Fruit fly (Drosophila melanogaster) whole organism, embryonic: ENCODE results near the gene CG5882.
A peak's percentile ranks its signal among the peaks of the same experiment; 100 is the strongest.

Source experiments
- Aef1 ChIP-seq: fragments of 200-800 bp; sonication (Bioruptor generic); IDR thresholded peaks from 3 replicates; pipeline ENCODE4 v1.3.6; 2022; ENCODE audit warnings: missing biosample characterization, missing genetic modification characterization
- CG11456 ChIP-seq: fragments of 200-800 bp; sonication (Bioruptor generic); IDR thresholded peaks from 3 replicates; pipeline ENCODE4 v1.3.6; 2022; ENCODE audit warnings: missing biosample characterization, missing genetic modification characterization
- CG12219 ChIP-seq: fragments of 200-800 bp; sonication (Bioruptor generic); optimal IDR thresholded peaks from 3 replicates; lab custom pipeline; 2018; ENCODE audit warnings: missing biosample characterization, mild to moderate bottlenecking, missing genetic modification characterization
- CG15011 ChIP-seq: fragments of 200-800 bp; sonication (Bioruptor generic); optimal IDR thresholded peaks from 3 replicates; lab custom pipeline; 2018; ENCODE audit warnings: missing biosample characterization, mild to moderate bottlenecking, missing genetic modification characterization
- CG15269 ChIP-seq: fragments of 200-800 bp; sonication (Bioruptor generic); optimal IDR thresholded peaks from 2 replicates; lab custom pipeline; 2018; ENCODE audit warnings: missing biosample characterization, mild to moderate bottlenecking, missing genetic modification characterization, moderate library complexity
- CG16815 ChIP-seq: fragments of 200-800 bp; sonication (Bioruptor generic); optimal IDR thresholded peaks from 3 replicates; lab custom pipeline; 2017; ENCODE audit warnings: missing biosample characterization, mild to moderate bottlenecking, missing genetic modification characterization
- CG17361 ChIP-seq: fragments of 200-800 bp; sonication (Bioruptor generic); IDR thresholded peaks from 3 replicates; pipeline ENCODE4 v1.3.6; 2022; ENCODE audit warnings: missing biosample characterization, missing genetic modification characterization
- CG17912 ChIP-seq: fragments of 200-800 bp; sonication (Bioruptor generic); optimal IDR thresholded peaks from 2 replicates; lab custom pipeline; 2018; ENCODE audit warnings: missing biosample characterization, mild to moderate bottlenecking, missing genetic modification characterization
- CG1792 ChIP-seq: fragments of 200-800 bp; sonication (Bioruptor generic); optimal IDR thresholded peaks from 2 replicates; lab custom pipeline; 2016; ENCODE audit warnings: missing biosample characterization, missing genetic modification characterization
- CG18011 ChIP-seq: fragments of 200-800 bp; sonication (Bioruptor generic); optimal IDR thresholded peaks from 2 replicates; lab custom pipeline; 2017; ENCODE audit warnings: missing biosample characterization, missing genetic modification characterization, mild to moderate bottlenecking, moderate library complexity, missing genotype
- CG2712 ChIP-seq: fragments of 200-800 bp; optimal IDR thresholded peaks from 3 replicates; lab custom pipeline; 2019; ENCODE audit warnings: missing biosample characterization, mild to moderate bottlenecking, missing genetic modification characterization, moderate library complexity
- CG2875 ChIP-seq: fragments of 200-800 bp; sonication (Bioruptor generic); optimal IDR thresholded peaks from 2 replicates; lab custom pipeline; 2017; ENCODE audit warnings: missing biosample characterization, mild to moderate bottlenecking, missing genetic modification characterization, missing genetic modification reagents
- CG33213 ChIP-seq: fragments of 200-800 bp; sonication (Bioruptor generic); optimal IDR thresholded peaks from 3 replicates; lab custom pipeline; 2016; ENCODE audit warnings: missing biosample characterization, missing genetic modification characterization
- CG6175 ChIP-seq: fragments of 200-800 bp; sonication (Bioruptor generic); IDR thresholded peaks from 3 replicates; pipeline ENCODE4 v1.3.6; 2022; ENCODE audit warnings: missing biosample characterization, missing genetic modification characterization
- CG6272 ChIP-seq: fragments of 200-800 bp; sonication (Bioruptor generic); IDR thresholded peaks from 2 replicates; pipeline ENCODE4 v1.3.6; 2022; ENCODE audit warnings: missing biosample characterization, missing genetic modification characterization
- CG6654 ChIP-seq: fragments of 200-800 bp; sonication (Bioruptor generic); optimal IDR thresholded peaks from 2 replicates; lab custom pipeline; 2017; ENCODE audit warnings: missing biosample characterization, mild to moderate bottlenecking, missing genetic modification characterization
- CG6765 ChIP-seq: fragments of 200-800 bp; sonication (Bioruptor generic); optimal IDR thresholded peaks from 3 replicates; lab custom pipeline; 2017; ENCODE audit warnings: missing biosample characterization, mild to moderate bottlenecking, missing genetic modification characterization
- CG7372 ChIP-seq: fragments of 200-800 bp; sonication (Bioruptor generic); IDR thresholded peaks from 2 replicates; pipeline ENCODE4 v1.3.6; 2022; ENCODE audit warnings: missing biosample characterization, missing genetic modification characterization
- CG8359 ChIP-seq: fragments of 200-800 bp; sonication (Bioruptor generic); optimal IDR thresholded peaks from 2 replicates; lab custom pipeline; 2017; ENCODE audit warnings: missing biosample characterization, mild to moderate bottlenecking, missing genetic modification characterization, borderline replicate concordance
- CG8944 ChIP-seq: fragments of 200-800 bp; sonication (Bioruptor generic); optimal IDR thresholded peaks from 3 replicates; lab custom pipeline; 2016; ENCODE audit warnings: missing biosample characterization, missing genetic modification characterization
- CG9932 ChIP-seq: fragments of 200-800 bp; sonication (Bioruptor generic); IDR thresholded peaks from 2 replicates; pipeline ENCODE4 v1.3.6; 2022; ENCODE audit warnings: missing biosample characterization, missing genetic modification characterization
- CTCF ChIP-seq: fragments of 200-800 bp; sonication (Bioruptor generic); optimal IDR thresholded peaks from 2 replicates; lab custom pipeline; 2017; ENCODE audit warnings: missing biosample characterization, mild to moderate bottlenecking, missing genetic modification characterization, moderate library complexity
- ERR ChIP-seq: fragments of 200-800 bp; sonication (Bioruptor generic); optimal IDR thresholded peaks from 2 replicates; lab custom pipeline; 2016; ENCODE audit warnings: missing biosample characterization, missing genetic modification characterization
- Elba2 ChIP-seq: fragments of 200-800 bp; sonication (Bioruptor generic); optimal IDR thresholded peaks from 3 replicates; lab custom pipeline; 2016; ENCODE audit warnings: missing biosample characterization, missing genetic modification characterization
- GATAe ChIP-seq: fragments of 200-800 bp; sonication (Bioruptor generic); conservative IDR thresholded peaks from 2 replicates; pipeline ENCODE4 v1.3.6; 2022; ENCODE audit warnings: missing biosample characterization, missing genetic modification characterization
- H2.0 ChIP-seq: fragments of 200-800 bp; sonication (Bioruptor generic); IDR thresholded peaks from 2 replicates; pipeline ENCODE4 v1.3.6; 2022; ENCODE audit warnings: missing biosample characterization, missing genetic modification characterization
- HLHmδ ChIP-seq: fragments of 200-800 bp; sonication (Bioruptor generic); optimal IDR thresholded peaks from 2 replicates; lab custom pipeline; 2018; ENCODE audit warnings: missing biosample characterization, mild to moderate bottlenecking, missing genetic modification characterization, moderate library complexity
- Kr ChIP-seq: fragments of 200-800 bp; sonication (Bioruptor generic); optimal IDR thresholded peaks from 2 replicates; lab custom pipeline; 2017; ENCODE audit warnings: missing biosample characterization, mild to moderate bottlenecking, missing genetic modification characterization
- Mad ChIP-seq: fragments of 200-800 bp; sonication (Bioruptor generic); optimal IDR thresholded peaks from 2 replicates; lab custom pipeline; 2016; ENCODE audit warnings: missing biosample characterization, missing genetic modification characterization
- aop ChIP-seq: fragments of 200-800 bp; sonication (Bioruptor generic); IDR thresholded peaks from 2 replicates; pipeline ENCODE4 v1.3.6; 2022; ENCODE audit warnings: missing biosample characterization, missing genetic modification characterization
- br ChIP-seq: fragments of >200 bp; optimal IDR thresholded peaks from 2 replicates; lab custom pipeline; 2017
- cad ChIP-seq: fragments of >200 bp; optimal IDR thresholded peaks from 2 replicates; lab custom pipeline; 2017; ENCODE audit warnings: missing biosample characterization, missing genetic modification characterization
- cato ChIP-seq: fragments of 200-800 bp; sonication (Bioruptor generic); optimal IDR thresholded peaks from 2 replicates; lab custom pipeline; 2016; ENCODE audit warnings: missing biosample characterization, missing genetic modification characterization, borderline replicate concordance
- caup ChIP-seq: fragments of 200-800 bp; sonication (Bioruptor generic); optimal IDR thresholded peaks from 3 replicates; lab custom pipeline; 2017; ENCODE audit warnings: missing biosample characterization, mild to moderate bottlenecking, missing genetic modification characterization, moderate library complexity; ENCODE audit not compliant: severe bottlenecking
- chm ChIP-seq: fragments of 200-800 bp; sonication (Bioruptor generic); IDR thresholded peaks from 2 replicates; pipeline ENCODE4 v1.3.6; 2022; ENCODE audit warnings: missing biosample characterization, missing genetic modification characterization
- chn ChIP-seq: fragments of 200-800 bp; sonication (Bioruptor generic); optimal IDR thresholded peaks from 2 replicates; lab custom pipeline; 2016; ENCODE audit warnings: missing biosample characterization, missing genetic modification characterization
- dimm ChIP-seq: fragments of 200-800 bp; sonication (Bioruptor generic); IDR thresholded peaks from 2 replicates; pipeline ENCODE4 v1.3.6; 2022; ENCODE audit warnings: missing biosample characterization, missing genetic modification characterization
- dysf ChIP-seq: fragments of 200-800 bp; sonication (Bioruptor generic); IDR thresholded peaks from 3 replicates; pipeline ENCODE4 v1.3.6; 2022; ENCODE audit warnings: missing biosample characterization, missing genetic modification characterization
- ham ChIP-seq: fragments of 200-800 bp; sonication (Bioruptor generic); IDR thresholded peaks from 2 replicates; pipeline ENCODE4 v1.3.6; 2022; ENCODE audit warnings: missing biosample characterization, missing genetic modification characterization
- insv ChIP-seq, 2 experiments: fragments of 200-800 bp; sonication (Bioruptor generic); optimal IDR thresholded peaks; 3 replicates each; lab custom pipeline; 2016 to 2018; ENCODE audit warnings: missing biosample characterization in 2 of 2, missing genetic modification characterization in 2 of 2
- jigr1 ChIP-seq: fragments of 200-800 bp; sonication (Bioruptor generic); IDR thresholded peaks from 3 replicates; pipeline ENCODE4 v1.3.6; 2022; ENCODE audit warnings: missing biosample characterization, missing genetic modification characterization
- kni ChIP-seq: fragments of 200-800 bp; sonication (Bioruptor generic); optimal IDR thresholded peaks from 3 replicates; lab custom pipeline; 2017; ENCODE audit warnings: mild to moderate bottlenecking, missing biosample characterization, missing genetic modification reagents, missing genetic modification characterization
- knrl ChIP-seq: fragments of 200-800 bp; sonication (Bioruptor generic); IDR thresholded peaks from 3 replicates; pipeline ENCODE4 v1.3.6; 2022; ENCODE audit warnings: missing biosample characterization, missing genetic modification characterization; ENCODE audit not compliant: partially characterized antibody
- nau ChIP-seq: fragments of 200-800 bp; sonication (Bioruptor generic); optimal IDR thresholded peaks from 3 replicates; lab custom pipeline; 2017; ENCODE audit warnings: missing biosample characterization, mild to moderate bottlenecking, missing genetic modification characterization, missing genetic modification reagents
- pho ChIP-seq: fragments of 200-800 bp; sonication (Bioruptor generic); optimal IDR thresholded peaks from 2 replicates; lab custom pipeline; 2016; ENCODE audit warnings: missing biosample characterization, missing genetic modification characterization
- pros ChIP-seq: fragments of 200-800 bp; sonication (Bioruptor generic); optimal IDR thresholded peaks from 3 replicates; lab custom pipeline; 2019; ENCODE audit warnings: missing biosample characterization, mild to moderate bottlenecking, missing genetic modification characterization, moderate library complexity
- sima ChIP-seq: fragments of 200-800 bp; sonication (Bioruptor generic); optimal IDR thresholded peaks from 2 replicates; lab custom pipeline; 2016; ENCODE audit warnings: missing biosample characterization, missing genetic modification characterization
- slbo ChIP-seq: fragments of 200-800 bp; sonication (Bioruptor generic); IDR thresholded peaks from 2 replicates; pipeline ENCODE4 v1.3.6; 2022; ENCODE audit warnings: missing biosample characterization, missing genetic modification characterization
- tap ChIP-seq: fragments of 200-800 bp; optimal IDR thresholded peaks from 3 replicates; lab custom pipeline; 2019; ENCODE audit warnings: missing biosample characterization, mild to moderate bottlenecking, missing genetic modification characterization, moderate library complexity
- trem ChIP-seq: fragments of 200-800 bp; optimal IDR thresholded peaks from 3 replicates; lab custom pipeline; 2019; ENCODE audit warnings: missing biosample characterization, mild to moderate bottlenecking, missing genetic modification characterization, moderate library complexity
- z ChIP-seq: fragments of 200-800 bp; sonication (Bioruptor generic); IDR thresholded peaks from 3 replicates; pipeline ENCODE4 v1.3.6; 2022; ENCODE audit warnings: missing biosample characterization, missing genetic modification characterization

The CG5882 gene

DNA sequence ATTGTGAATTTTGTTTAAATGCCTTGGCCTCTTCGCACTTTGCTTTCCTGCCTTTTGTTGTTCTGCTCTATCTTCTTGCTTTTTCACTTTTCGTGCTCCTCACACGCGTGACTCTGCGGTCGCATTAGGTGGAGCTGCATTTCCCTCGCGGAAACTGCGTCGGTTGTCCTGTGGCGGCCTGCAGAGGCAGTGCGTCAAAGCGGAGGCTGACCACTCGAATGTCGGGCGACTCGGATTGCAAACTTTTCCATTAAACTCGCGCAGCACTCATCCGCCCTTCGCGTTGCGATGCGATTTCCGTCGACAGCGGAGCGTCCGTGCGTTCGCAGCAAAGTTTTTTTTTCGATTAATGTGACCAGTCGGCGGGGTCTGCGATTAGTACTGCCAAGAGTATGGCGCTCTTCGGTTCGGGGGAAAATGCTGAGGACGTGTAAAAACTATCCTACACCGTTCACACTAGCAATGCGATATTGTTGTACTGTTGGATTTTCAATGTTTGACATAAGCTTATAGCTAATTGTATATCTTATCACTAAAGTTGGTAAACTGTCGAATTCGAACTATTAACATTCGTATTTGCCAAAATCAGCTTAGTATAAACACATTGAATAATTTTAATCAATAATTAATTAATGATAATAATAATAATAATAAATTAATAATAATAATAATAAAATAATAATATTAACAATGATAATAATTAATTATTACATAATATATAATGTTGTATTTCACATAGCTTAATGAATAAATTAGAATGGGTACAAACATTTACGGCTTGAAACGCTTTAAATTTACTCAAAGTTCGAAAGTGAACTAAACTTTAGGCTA is 32.5 kb downstream of the CG5882 start, which contains the start of gene CG6051 (continued):
- peak; percentile 63 for TF ChIP-seq CG6765 (GFP tag; lab: Kevin White, UChicago)
- TF ChIP-seq CG9932 (GFP tag; lab: Robert Waterston, UW) = no peak
- TF ChIP-seq kni (GFP tag; lab: Kevin White, UChicago) = peak; percentile 56
- no peak for TF ChIP-seq dimm (GFP tag; lab: Robert Waterston, UW)
- TF ChIP-seq CG8944 = peak; percentile 48
- TF ChIP-seq br (lab: Kevin White, UChicago) = no peak
- no peak for TF ChIP-seq jigr1
- TF ChIP-seq CG1792 = no peak
- TF ChIP-seq chn (GFP tag; lab: Kevin White, UChicago) = peak; percentile 8
- peak; percentile 71 for TF ChIP-seq CG15269 (tag; lab: Kevin White, UChicago)
- TF ChIP-seq CG2875 = peak; percentile 9
- no peak for TF ChIP-seq dysf (GFP tag; lab: Robert Waterston, UW)
- TF ChIP-seq trem (tag; lab: Kevin White, UChicago) = peak; percentile 72
- no peak for TF ChIP-seq CG15011 (GFP tag; lab: Kevin White, UChicago)
- no peak for TF ChIP-seq CG17361 (GFP tag; lab: Robert Waterston, UW)
- no peak for TF ChIP-seq aop (GFP tag; lab: Robert Waterston, UW)
- no peak for TF ChIP-seq Aef1 (GFP tag; lab: Robert Waterston, UW)
- TF ChIP-seq CG7372 (GFP tag; lab: Robert Waterston, UW) = no peak
- peak; percentile 44 for TF ChIP-seq tap (tag; lab: Kevin White, UChicago)
- TF ChIP-seq CG33213 (GFP tag; lab: Kevin White, UChicago) = peak; percentile 66
- TF ChIP-seq cato = peak; percentile 3
- no peak for TF ChIP-seq knrl (GFP tag; lab: Robert Waterston, UW)
- TF ChIP-seq CG16815 (GFP tag; lab: Kevin White, UChicago) = peak; percentile 41
- no peak for TF ChIP-seq CG6654 (GFP tag; lab: Kevin White, UChicago)
- no peak for TF ChIP-seq pho (GFP tag; lab: Kevin White, UChicago)
- TF ChIP-seq Mad (GFP tag; lab: Kevin White, UChicago) = no peak
- TF ChIP-seq caup (GFP tag; lab: Kevin White, UChicago) = peak; percentile 65
- no peak for TF ChIP-seq CG12219 (GFP tag; lab: Kevin White, UChicago)
- TF ChIP-seq CG6175 (GFP tag; lab: Robert Waterston, UW) = no peak
- TF ChIP-seq H2.0 (GFP tag; lab: Robert Waterston, UW) = no peak
- no peak for TF ChIP-seq z (GFP tag; lab: Robert Waterston, UW)
- TF ChIP-seq ERR (GFP tag; lab: Kevin White, UChicago) = no peak
- TF ChIP-seq HLHmδ (GFP tag; lab: Kevin White, UChicago) = no peak
- TF ChIP-seq CG18011 (GFP tag; lab: Kevin White, UChicago) = no peak
- peak; percentile 12 for TF ChIP-seq CG8359 (GFP tag; lab: Kevin White, UChicago)
- no peak for TF ChIP-seq Elba2 (GFP tag; lab: Kevin White, UChicago)
- TF ChIP-seq CG6272 (GFP tag; lab: Robert Waterston, UW) = peak; percentile 44; the same call in 1 of the 2 replicates
- TF ChIP-seq GATAe (GFP tag; lab: Robert Waterston, UW) = no peak
- TF ChIP-seq chm (GFP tag; lab: Robert Waterston, UW) = no peak
- no peak for TF ChIP-seq sima (GFP tag; lab: Kevin White, UChicago)
- no peak for TF ChIP-seq CG11456 (GFP tag; lab: Robert Waterston, UW)
- no peak for TF ChIP-seq Kr (GFP tag; lab: Kevin White, UChicago)
- no peak for TF ChIP-seq pros (GFP tag; lab: Kevin White, UChicago)
- no peak for TF ChIP-seq insv (GFP tag; optimal IDR thresholded peaks at IDR 0.05; lab: Kevin White, UChicago)
- peak; percentile 41 for TF ChIP-seq nau (GFP tag; lab: Kevin White, UChicago)
- no peak for TF ChIP-seq ham (GFP tag; lab: Robert Waterston, UW)
- TF ChIP-seq CTCF (GFP tag; lab: Kevin White, UChicago) = no peak
- TF ChIP-seq CG2712 (tag; lab: Kevin White, UChicago) = peak; percentile 73
- TF ChIP-seq cad (GFP tag; lab: Kevin White, UChicago) = no peak
- TF ChIP-seq slbo (GFP tag; lab: Robert Waterston, UW) = no peak
- TF ChIP-seq CG17912 (GFP tag; lab: Kevin White, UChicago) = no peak
